Fruit fly (Drosophila melanogaster) whole organism, embryonic: ENCODE results near the gene CG15209.
A peak's percentile ranks its signal among the peaks of the same experiment; 100 is the strongest.

ENCODE experiments used
- Abd-B ChIP-seq: fragments of 200-800 bp; sonication (Bioruptor generic); optimal IDR thresholded peaks from 2 replicates; lab custom pipeline; 2018; ENCODE audit warnings: missing biosample characterization, mild to moderate bottlenecking, missing genetic modification characterization, moderate library complexity
- CG11456 ChIP-seq: fragments of 200-800 bp; sonication (Bioruptor generic); IDR thresholded peaks from 3 replicates; pipeline ENCODE4 v1.3.6; 2022; ENCODE audit warnings: missing biosample characterization, missing genetic modification characterization
- CG11696 ChIP-seq: fragments of 200-800 bp; sonication (Bioruptor generic); IDR thresholded peaks from 2 replicates; pipeline ENCODE4 v1.3.6; 2022; ENCODE audit warnings: missing biosample characterization, missing genetic modification characterization
- CG12104 ChIP-seq: fragments of 200-800 bp; sonication (Bioruptor generic); optimal IDR thresholded peaks from 3 replicates; lab custom pipeline; 2016; ENCODE audit warnings: missing biosample characterization, missing genetic modification characterization
- CG12155 ChIP-seq: fragments of 200-800 bp; sonication (Bioruptor generic); optimal IDR thresholded peaks from 3 replicates; lab custom pipeline; 2016; ENCODE audit warnings: missing biosample characterization, missing genetic modification characterization
- CG12236 ChIP-seq: fragments of 200-800 bp; sonication (Bioruptor generic); optimal IDR thresholded peaks from 2 replicates; lab custom pipeline; 2016; ENCODE audit warnings: missing biosample characterization, missing genetic modification characterization
- CG12942 ChIP-seq: fragments of 200-800 bp; sonication (Bioruptor generic); optimal IDR thresholded peaks from 3 replicates; lab custom pipeline; 2016; ENCODE audit warnings: missing biosample characterization, missing genetic modification characterization
- CG13624 ChIP-seq: fragments of 200-800 bp; sonication (Bioruptor generic); optimal IDR thresholded peaks from 2 replicates; lab custom pipeline; 2016; ENCODE audit warnings: missing biosample characterization, missing genetic modification characterization
- CG14441 ChIP-seq: fragments of 200-800 bp; sonication (Bioruptor generic); IDR thresholded peaks from 2 replicates; pipeline ENCODE4 v1.3.6; 2022; ENCODE audit warnings: missing biosample characterization, missing genetic modification characterization
- CG1647 ChIP-seq: fragments of 200-800 bp; sonication (Bioruptor generic); optimal IDR thresholded peaks from 3 replicates; lab custom pipeline; 2016; ENCODE audit warnings: missing biosample characterization, missing genetic modification characterization
- CG17829 ChIP-seq: fragments of 200-800 bp; optimal IDR thresholded peaks from 2 replicates; lab custom pipeline; 2019; ENCODE audit warnings: missing biosample characterization, mild to moderate bottlenecking, missing genetic modification characterization, moderate library complexity
- CG2678 ChIP-seq: fragments of 200-800 bp; sonication (Bioruptor generic); optimal IDR thresholded peaks from 3 replicates; lab custom pipeline; 2019; ENCODE audit warnings: missing biosample characterization, mild to moderate bottlenecking, missing genetic modification characterization, moderate library complexity
- CG30020 ChIP-seq: fragments of 200-800 bp; optimal IDR thresholded peaks from 2 replicates; lab custom pipeline; 2019; ENCODE audit warnings: missing biosample characterization, mild to moderate bottlenecking, missing genetic modification characterization, moderate library complexity
- CG31441 ChIP-seq: fragments of 200-800 bp; sonication (Bioruptor generic); IDR thresholded peaks from 2 replicates; pipeline ENCODE4 v1.3.6; 2022; ENCODE audit warnings: missing biosample characterization, missing genetic modification characterization
- CG4404 ChIP-seq: fragments of 200-800 bp; sonication (Bioruptor generic); IDR thresholded peaks from 2 replicates; pipeline ENCODE4 v1.3.6; 2022; ENCODE audit warnings: missing biosample characterization, missing genetic modification characterization
- CG5953 ChIP-seq: fragments of 200-800 bp; sonication (Bioruptor generic); IDR thresholded peaks from 2 replicates; pipeline ENCODE4 v1.3.6; 2022; ENCODE audit warnings: missing biosample characterization, missing genetic modification characterization
- CG8944 ChIP-seq: fragments of 200-800 bp; sonication (Bioruptor generic); optimal IDR thresholded peaks from 3 replicates; lab custom pipeline; 2016; ENCODE audit warnings: missing biosample characterization, missing genetic modification characterization
- CG9215 ChIP-seq: fragments of 200-800 bp; sonication (Bioruptor generic); IDR thresholded peaks from 2 replicates; pipeline ENCODE4 v1.3.6; 2022; ENCODE audit warnings: missing biosample characterization, missing genetic modification characterization
- CG9609 ChIP-seq: fragments of 200-800 bp; sonication (Bioruptor generic); optimal IDR thresholded peaks from 3 replicates; lab custom pipeline; 2016; ENCODE audit warnings: missing biosample characterization, missing genetic modification characterization
- CG9797 ChIP-seq: fragments of 200-800 bp; sonication (Bioruptor generic); optimal IDR thresholded peaks from 3 replicates; lab custom pipeline; 2018; ENCODE audit warnings: missing biosample characterization, mild to moderate bottlenecking, missing genetic modification characterization
- CG9817 ChIP-seq: fragments of 200-800 bp; sonication (Bioruptor generic); optimal IDR thresholded peaks from 2 replicates; lab custom pipeline; 2018; ENCODE audit warnings: missing biosample characterization, mild to moderate bottlenecking, missing genetic modification characterization, moderate library complexity
- CTCF ChIP-seq: fragments of 200-800 bp; sonication (Bioruptor generic); optimal IDR thresholded peaks from 2 replicates; lab custom pipeline; 2017; ENCODE audit warnings: missing biosample characterization, mild to moderate bottlenecking, missing genetic modification characterization, moderate library complexity
- CrebB ChIP-seq: fragments of 200-800 bp; sonication (Bioruptor generic); optimal IDR thresholded peaks from 3 replicates; lab custom pipeline; 2018; ENCODE audit warnings: missing biosample characterization, mild to moderate bottlenecking, missing genetic modification characterization
- Dbx ChIP-seq: fragments of 200-800 bp; sonication (Bioruptor generic); IDR thresholded peaks from 3 replicates; pipeline ENCODE4 v1.3.6; 2022; ENCODE audit warnings: missing biosample characterization, missing genetic modification characterization
- Dfd ChIP-seq, 2 experiments: fragments of >200 bp; optimal IDR thresholded peaks; 2 replicates each; lab custom pipeline; 2017; ENCODE audit warnings: missing biosample characterization in 2 of 2, missing genetic modification characterization in 2 of 2
- Dll ChIP-seq: fragments of 200-800 bp; sonication (Bioruptor generic); IDR thresholded peaks from 4 replicates; pipeline ENCODE4 v1.3.6; 2022; ENCODE audit warnings: missing biosample characterization, missing genetic modification characterization; ENCODE audit not compliant: partially characterized antibody
- Ets97D ChIP-seq: fragments of 200-800 bp; sonication (Bioruptor generic); optimal IDR thresholded peaks from 3 replicates; lab custom pipeline; 2016; ENCODE audit warnings: missing biosample characterization, missing genetic modification characterization
- Hmr ChIP-seq: fragments of 200-800 bp; sonication (Bioruptor generic); optimal IDR thresholded peaks from 3 replicates; lab custom pipeline; 2017; ENCODE audit warnings: mild to moderate bottlenecking, missing biosample characterization, missing genetic modification reagents, missing genetic modification characterization
- Hr39 ChIP-seq: fragments of >200 bp; optimal IDR thresholded peaks from 2 replicates; lab custom pipeline; 2017
- Lhr ChIP-seq: fragments of 200-800 bp; sonication (Bioruptor generic); optimal IDR thresholded peaks from 3 replicates; lab custom pipeline; 2017; ENCODE audit warnings: mild to moderate bottlenecking, missing biosample characterization, missing genetic modification reagents, missing genetic modification characterization
- NC2β ChIP-seq: fragments of 200-800 bp; sonication (Bioruptor generic); optimal IDR thresholded peaks from 2 replicates; lab custom pipeline; 2016; ENCODE audit warnings: missing biosample characterization, missing genetic modification characterization
- Opbp ChIP-seq: fragments of 200-800 bp; sonication (Bioruptor generic); IDR thresholded peaks from 3 replicates; pipeline ENCODE4 v1.3.6; 2022; ENCODE audit warnings: missing biosample characterization, missing genetic modification characterization; ENCODE audit not compliant: partially characterized antibody
- Ravus ChIP-seq: fragments of 200-800 bp; sonication (Bioruptor generic); IDR thresholded peaks from 2 replicates; pipeline ENCODE4 v1.3.6; 2022; ENCODE audit warnings: missing biosample characterization, missing genetic modification characterization
- Tbp ChIP-seq: fragments of >200 bp; optimal IDR thresholded peaks from 2 replicates; lab custom pipeline; 2018; ENCODE audit warnings: missing biosample characterization, missing genetic modification characterization
- ash1 ChIP-seq: fragments of 200-800 bp; sonication (Bioruptor generic); optimal IDR thresholded peaks from 2 replicates; lab custom pipeline; 2018; ENCODE audit warnings: missing biosample characterization, mild to moderate bottlenecking, missing genetic modification characterization
- bab2 ChIP-seq: fragments of 200-800 bp; sonication (Bioruptor generic); optimal IDR thresholded peaks from 2 replicates; lab custom pipeline; 2016; ENCODE audit warnings: missing biosample characterization, missing genetic modification characterization
- chinmo ChIP-seq: fragments of 200-800 bp; sonication (Bioruptor generic); IDR thresholded peaks from 4 replicates; pipeline ENCODE4 v1.3.6; 2022; ENCODE audit warnings: missing biosample characterization, missing genetic modification characterization; ENCODE audit not compliant: partially characterized antibody
- dimm ChIP-seq: fragments of 200-800 bp; sonication (Bioruptor generic); IDR thresholded peaks from 2 replicates; pipeline ENCODE4 v1.3.6; 2022; ENCODE audit warnings: missing biosample characterization, missing genetic modification characterization
- dysf ChIP-seq: fragments of 200-800 bp; sonication (Bioruptor generic); IDR thresholded peaks from 3 replicates; pipeline ENCODE4 v1.3.6; 2022; ENCODE audit warnings: missing biosample characterization, missing genetic modification characterization
- fru ChIP-seq: fragments of >200 bp; optimal IDR thresholded peaks from 2 replicates; lab custom pipeline; 2017
- gfzf ChIP-seq: fragments of 200-800 bp; sonication (Bioruptor generic); optimal IDR thresholded peaks from 2 replicates; lab custom pipeline; 2016; ENCODE audit warnings: missing biosample characterization, mild to moderate bottlenecking, missing genetic modification characterization, moderate library complexity
- gsb ChIP-seq: fragments of 200-800 bp; sonication (Bioruptor generic); IDR thresholded peaks from 2 replicates; pipeline ENCODE4 v1.3.6; 2022; ENCODE audit warnings: missing biosample characterization, missing genetic modification characterization
- kni ChIP-seq: fragments of 200-800 bp; sonication (Bioruptor generic); optimal IDR thresholded peaks from 3 replicates; lab custom pipeline; 2017; ENCODE audit warnings: mild to moderate bottlenecking, missing biosample characterization, missing genetic modification reagents, missing genetic modification characterization
- odd ChIP-seq: fragments of 200-800 bp; sonication (Bioruptor generic); optimal IDR thresholded peaks from 2 replicates; lab custom pipeline; 2017; ENCODE audit warnings: missing biosample characterization, mild to moderate bottlenecking, missing genetic modification characterization
- otp ChIP-seq: fragments of 200-800 bp; sonication (Bioruptor generic); IDR thresholded peaks from 3 replicates; pipeline ENCODE4, ENCODE4 v1.3.6; 2022; ENCODE audit warnings: missing biosample characterization, missing genetic modification characterization
- run ChIP-seq: fragments of 200-800 bp; sonication (Bioruptor generic); optimal IDR thresholded peaks from 3 replicates; lab custom pipeline; 2018; ENCODE audit warnings: missing biosample characterization, mild to moderate bottlenecking, missing genetic modification characterization
- salm ChIP-seq: fragments of 200-800 bp; sonication (Bioruptor generic); optimal IDR thresholded peaks from 2 replicates; lab custom pipeline; 2018; ENCODE audit warnings: missing biosample characterization, mild to moderate bottlenecking, missing genetic modification characterization
- sens ChIP-seq: fragments of 200-800 bp; sonication (Bioruptor generic); peaks from one replicate; lab custom pipeline; 2016; ENCODE audit warnings: missing biosample characterization, missing genetic modification characterization
- sr ChIP-seq: fragments of 200-800 bp; sonication (Bioruptor generic); IDR thresholded peaks from 3 replicates; pipeline ENCODE4 v1.3.6; 2022; ENCODE audit warnings: missing biosample characterization, missing genetic modification characterization
- tgo ChIP-seq: fragments of 200-800 bp; sonication (Bioruptor generic); IDR thresholded peaks from 3 replicates; pipeline ENCODE4 v1.3.6; 2022; ENCODE audit warnings: missing biosample characterization, missing genetic modification characterization
- trh ChIP-seq: fragments of 200-800 bp; sonication (Bioruptor generic); optimal IDR thresholded peaks from 2 replicates; lab custom pipeline; 2016; ENCODE audit warnings: missing biosample characterization, missing genetic modification characterization
- unpg ChIP-seq: fragments of 200-800 bp; sonication (Bioruptor generic); optimal IDR thresholded peaks from 3 replicates; lab custom pipeline; 2018; ENCODE audit warnings: missing biosample characterization, mild to moderate bottlenecking, missing genetic modification characterization, moderate library complexity
- vvl ChIP-seq: fragments of 200-800 bp; sonication (Bioruptor generic); IDR thresholded peaks from 2 replicates; pipeline ENCODE4 v1.3.6; 2022; ENCODE audit warnings: missing biosample characterization, missing genetic modification characterization
- zfh2 ChIP-seq: fragments of 200-800 bp; sonication (Bioruptor generic); optimal IDR thresholded peaks from 2 replicates; lab custom pipeline; 2016; ENCODE audit warnings: missing biosample characterization, missing genetic modification characterization

CG15209 gene

dm6 chrX:10835631-10836030 is 6.4 kb upstream of the CG15209 start (continued):
- TF ChIP-seq CG1647 (GFP tag; lab: Kevin White, UChicago) (no peak), CG4404 (GFP tag; lab: Robert Waterston, UW) (no peak), CG9215 (no peak), kni (GFP tag; lab: Kevin White, UChicago) (peak; percentile 60), Dbx (GFP tag; lab: Robert Waterston, UW) (no peak), NC2β (GFP tag; lab: Kevin White, UChicago) (no peak), CG9817 (tag; lab: Kevin White, UChicago) (no peak), odd (GFP tag; lab: Kevin White, UChicago) (no peak), sr (GFP tag; lab: Robert Waterston, UW) (no peak), CrebB (tag; lab: Kevin White, UChicago) (no peak), CTCF (GFP tag; lab: Kevin White, UChicago) (no peak), Hr39 (lab: Kevin White, UChicago) (peak; percentile 99), run (no peak), bab2 (GFP tag; lab: Kevin White, UChicago) (no peak), Tbp (GFP tag; lab: Kevin White, UChicago) (no peak), CG8944 (GFP tag; lab: Kevin White, UChicago) (no peak), fru (lab: Kevin White, UChicago) (no peak), CG12104 (no peak), Ets97D (GFP tag; lab: Kevin White, UChicago) (no peak), Lhr (GFP tag; lab: Kevin White, UChicago) (no peak), trh (GFP tag; lab: Kevin White, UChicago) (no peak), tgo (no peak), CG30020 (no peak), CG12155 (GFP tag; lab: Kevin White, UChicago) (no peak), zfh2 (GFP tag; lab: Kevin White, UChicago) (no peak), sens (GFP tag; lab: Kevin White, UChicago) (peak; percentile 32), CG12236 (GFP tag; lab: Kevin White, UChicago) (no peak), chinmo (GFP tag; lab: Robert Waterston, UW) (0 out of 4 replicates have a peak, but pooled peaks have one; percentile 23), ash1 (GFP tag; lab: Kevin White, UChicago) (no peak), Dll (GFP tag; lab: Robert Waterston, UW) (no peak), CG13624 (GFP tag; lab: Kevin White, UChicago) (no peak), CG12942 (GFP tag; lab: Kevin White, UChicago) (no peak), unpg (GFP tag; lab: Kevin White, UChicago) (no peak), CG14441 (GFP tag; lab: Robert Waterston, UW) (no peak), Dfd (GFP tag; optimal IDR thresholded peaks at IDR 0.05; lab: Kevin White, UChicago) (peak in 1 of 2 experiments; percentile 91), gsb (GFP tag; lab: Robert Waterston, UW) (no peak), CG31441 (no peak), CG9609 (GFP tag; lab: Kevin White, UChicago) (no peak), Opbp (GFP tag; lab: Robert Waterston, UW) (0 out of 3 replicates have a peak, but pooled peaks have one; percentile 39), vvl (GFP tag; lab: Robert Waterston, UW) (no peak), Hmr (GFP tag; lab: Kevin White, UChicago) (no peak), CG17829 (tag; lab: Kevin White, UChicago) (no peak), Ravus (GFP tag; lab: Robert Waterston, UW) (no peak), CG2678 (tag; lab: Kevin White, UChicago) (no peak), CG5953 (no peak), CG11696 (GFP tag; lab: Robert Waterston, UW) (no peak), otp (GFP tag; lab: Robert Waterston, UW) (0 out of 3 replicates have a peak, but pooled peaks have one; percentile 28), CG9797 (GFP tag; lab: Kevin White, UChicago) (no peak), dysf (GFP tag; lab: Robert Waterston, UW) (no peak), dimm (GFP tag; lab: Robert Waterston, UW) (no peak), gfzf (GFP tag; lab: Kevin White, UChicago) (no peak), salm (tag; lab: Kevin White, UChicago) (no peak), Abd-B (no peak), CG11456 (GFP tag; lab: Robert Waterston, UW) (no peak)
